Worm (Caenorhabditis elegans) whole organism, late embryonic: Measurements from ENCODE around the gene hpr-9.

Experiments
- C38D4.7 ChIP-seq: fragments of 200-800 bp; sonication (Bioruptor generic); optimal IDR thresholded peaks from 2 replicates; lab custom pipeline; 2018; ENCODE audit warnings: mild to moderate bottlenecking, missing genetic modification characterization, moderate library complexity, missing compliant biosample characterization
- K02D7.2 ChIP-seq: sonication (generic microtip); optimal IDR thresholded peaks from 2 replicates; lab custom pipeline; 2017; ENCODE audit warnings: mild to moderate bottlenecking, missing genetic modification characterization, missing compliant biosample characterization
- K09A11.1 ChIP-seq: sonication (generic microtip); optimal IDR thresholded peaks from 2 replicates; lab custom pipeline; 2017; ENCODE audit warnings: antibody characterized with exemption, mild to moderate bottlenecking, missing genetic modification characterization, missing compliant biosample characterization; ENCODE audit not compliant: insufficient read depth
- ahr-1 ChIP-seq: sonication (generic microtip); optimal IDR thresholded peaks from 2 replicates; lab custom pipeline; 2016; ENCODE audit warnings: missing genetic modification characterization, missing compliant biosample characterization
- ama-1 ChIP-seq: fragments of 150-350 bp; optimal IDR thresholded peaks from 2 replicates; lab custom pipeline; 2014
- ceh-19 ChIP-seq: fragments of 200-800 bp; sonication (Bioruptor generic); optimal IDR thresholded peaks from 2 replicates; lab custom pipeline; 2018; ENCODE audit warnings: mild to moderate bottlenecking, missing genetic modification characterization, missing compliant biosample characterization
- ceh-2 ChIP-seq: sonication (generic microtip); optimal IDR thresholded peaks from 2 replicates; lab custom pipeline; 2016; ENCODE audit warnings: missing genotype, missing genetic modification characterization, missing compliant biosample characterization
- ceh-22 ChIP-seq: sonication (generic microtip); optimal IDR thresholded peaks from 2 replicates; lab custom pipeline; 2017; ENCODE audit warnings: missing biosample characterization, missing genetic modification characterization
- ceh-30 ChIP-seq: fragments of 150-350 bp; optimal IDR thresholded peaks from 2 replicates; lab custom pipeline; 2014; ENCODE audit warnings: missing biosample characterization, missing genetic modification characterization
- ceh-45 ChIP-seq: fragments of 200-800 bp; sonication (Bioruptor generic); IDR thresholded peaks from 2 replicates; pipeline ENCODE4 v1.3.6; 2022; ENCODE audit warnings: missing genetic modification reagents, missing genetic modification characterization, missing compliant biosample characterization
- ceh-48 ChIP-seq: sonication (generic microtip); optimal IDR thresholded peaks from 2 replicates; lab custom pipeline; 2016; ENCODE audit warnings: missing genetic modification characterization, inconsistent platforms, missing compliant biosample characterization
- ceh-9 ChIP-seq: sonication (generic microtip); optimal IDR thresholded peaks from 2 replicates; lab custom pipeline; 2016; ENCODE audit warnings: mild to moderate bottlenecking, missing genetic modification characterization, inconsistent platforms, missing compliant biosample characterization
- dmd-4 ChIP-seq: sonication (generic microtip); optimal IDR thresholded peaks from 2 replicates; lab custom pipeline; 2016; ENCODE audit warnings: borderline replicate concordance, missing genetic modification characterization, missing compliant biosample characterization
- elt-4 ChIP-seq: sonication (generic microtip); optimal IDR thresholded peaks from 2 replicates; lab custom pipeline; 2016; ENCODE audit warnings: missing genetic modification characterization, missing compliant biosample characterization
- ets-4 ChIP-seq: sonication (generic microtip); optimal IDR thresholded peaks from 2 replicates; lab custom pipeline; 2016; ENCODE audit warnings: missing genetic modification characterization, missing compliant biosample characterization
- eyg-1 ChIP-seq: sonication (generic microtip); optimal IDR thresholded peaks from 2 replicates; lab custom pipeline; 2016; ENCODE audit warnings: missing genotype, missing genetic modification characterization, missing compliant biosample characterization
- fkh-6 ChIP-seq: sonication (generic microtip); optimal IDR thresholded peaks from 2 replicates; lab custom pipeline; 2016; ENCODE audit warnings: missing genetic modification characterization, missing compliant biosample characterization
- gmeb-2 ChIP-seq: sonication (generic microtip); optimal IDR thresholded peaks from 2 replicates; lab custom pipeline; 2016; ENCODE audit warnings: missing genetic modification characterization, inconsistent platforms, missing compliant biosample characterization
- hlh-30 ChIP-seq: sonication (generic microtip); optimal IDR thresholded peaks from 2 replicates; lab custom pipeline; 2017; ENCODE audit warnings: antibody characterized with exemption, missing genetic modification characterization, missing compliant biosample characterization; ENCODE audit not compliant: insufficient read depth
- hlh-8 ChIP-seq: sonication (generic microtip); optimal IDR thresholded peaks from 2 replicates; lab custom pipeline; 2016; ENCODE audit warnings: missing genotype, missing genetic modification characterization, missing compliant biosample characterization
- pax-1 ChIP-seq: fragments of 150-350 bp; optimal IDR thresholded peaks from 2 replicates; lab custom pipeline; 2014; ENCODE audit warnings: missing biosample characterization, missing genetic modification characterization
- pha-4 ChIP-seq: fragments of 150-350 bp; optimal IDR thresholded peaks from 2 replicates; lab custom pipeline; 2018; ENCODE audit warnings: missing biosample characterization, missing genetic modification reagents, missing genetic modification characterization
- pqm-1 ChIP-seq: sonication (generic microtip); optimal IDR thresholded peaks from 2 replicates; lab custom pipeline; 2016; ENCODE audit warnings: missing genetic modification characterization, missing compliant biosample characterization
- pros-1 ChIP-seq: fragments of 150-350 bp; optimal IDR thresholded peaks from 2 replicates; lab custom pipeline; 2014; ENCODE audit warnings: missing biosample characterization, missing genetic modification reagents, missing genetic modification characterization
- tbx-2 ChIP-seq: sonication (generic microtip); optimal IDR thresholded peaks from 2 replicates; lab custom pipeline; 2016; ENCODE audit warnings: missing genetic modification characterization, missing compliant biosample characterization
- unc-3 ChIP-seq, 2 experiments: fragments of 200-800 bp in 1 of 2; sonication (Bioruptor generic) in 1 of 2; sonication (generic microtip) in 1 of 2; conservative IDR thresholded peaks in 1 of 2; optimal IDR thresholded peaks in 1 of 2; 2 replicates each; pipeline versions ENCODE4 v1.3.6 to Lab custom; 2016 to 2022; ENCODE audit warnings: missing compliant biosample characterization in 2 of 2, missing genetic modification characterization in 2 of 2, missing genetic modification reagents in 1 of 2
- unc-42 ChIP-seq: sonication (generic microtip); optimal IDR thresholded peaks from 2 replicates; lab custom pipeline; 2016; ENCODE audit warnings: missing genotype, missing genetic modification characterization, missing compliant biosample characterization
- unc-55 ChIP-seq: sonication (generic microtip); optimal IDR thresholded peaks from 2 replicates; lab custom pipeline; 2017; ENCODE audit warnings: missing biosample characterization, missing genetic modification reagents, missing genetic modification characterization

The hpr-9 gene

DNA sequence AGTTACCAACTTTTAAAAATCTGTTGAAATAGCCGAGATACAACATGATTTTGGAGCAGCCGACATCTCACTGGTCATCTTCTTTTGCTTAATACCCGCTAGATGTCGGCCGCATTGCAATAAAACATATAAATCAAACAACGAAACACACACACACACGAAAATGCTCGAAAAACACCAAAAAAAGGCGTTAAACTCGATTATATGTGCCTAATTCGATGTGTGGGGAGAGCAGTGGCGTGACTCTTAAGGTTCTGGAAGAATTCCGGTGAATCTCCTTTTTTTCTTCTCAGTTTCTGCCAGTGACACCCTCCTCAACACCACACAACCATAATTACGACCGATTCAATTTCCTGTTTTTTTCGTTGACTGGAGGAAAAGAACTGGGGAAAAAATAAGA is 41.1 kb upstream of the hpr-9 start:
- TF ChIP-seq unc-42 (tag; lab: Kevin White, UChicago) (peak; percentile 13), hlh-30 (tag; lab: Kevin White, UChicago) (no peak)
- TF ChIP-seq, all 69 proteins: peak for 1

DNA sequence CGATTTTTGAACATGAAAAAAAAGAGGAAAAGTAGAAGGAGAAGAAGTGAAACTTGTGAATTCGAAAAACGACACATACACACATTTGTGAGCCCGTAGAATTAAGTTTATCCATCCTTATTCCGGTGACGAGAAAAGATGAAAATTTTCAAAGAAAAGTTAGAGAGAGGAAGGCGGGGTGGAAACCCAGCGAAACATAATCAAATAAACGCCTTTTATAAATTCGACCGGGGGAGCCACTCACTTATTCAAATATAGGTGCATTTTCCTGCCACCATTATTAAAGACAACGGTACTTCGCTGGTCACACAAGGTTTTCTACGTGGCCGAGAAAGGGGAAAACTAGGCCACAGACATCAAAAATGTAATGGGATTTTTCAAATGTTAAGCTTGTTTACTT is 37.9 kb upstream of the hpr-9 start:
- TF ChIP-seq ceh-45 (no peak), ceh-19 (GFP tag; lab: Kevin White, UChicago) (no peak), pax-1 (no peak), pha-4 (tag; lab: Kevin White, UChicago) (no peak), pqm-1 (tag; lab: Kevin White, UChicago) (no peak), ahr-1 (tag; lab: Kevin White, UChicago) (no peak), unc-42 (tag; lab: Kevin White, UChicago) (peak; percentile 91), unc-3 (GFP tag; conservative IDR thresholded peaks at IDR 0.05; lab: Robert Waterston, UW) (no peak), unc-3 (tag; optimal IDR thresholded peaks at IDR 0.05; lab: Kevin White, UChicago) (no peak)

- TF ChIP-seq K02D7.2 (tag; lab: Kevin White, UChicago) = no peak
- TF ChIP-seq ama-1 = no peak
- no peak for TF ChIP-seq ahr-1 (tag; lab: Kevin White, UChicago)
- TF ChIP-seq, all 69 proteins: peak for 0
Measured at ce11 chrIII:10586243-10586642, 35.1 kb upstream of the hpr-9 start, which contains the start of gene Y45F3A.5. Y45F3A.5 (minus strand) TSS chrIII:10586343.

ce11 chrIII:10592074-10592473 is 29.3 kb upstream of the hpr-9 start:
- TF ChIP-seq ceh-45 = no peak
- TF ChIP-seq ceh-2 (tag; lab: Kevin White, UChicago) = no peak
- TF ChIP-seq elt-4 (tag; lab: Kevin White, UChicago) = no peak
- no peak for TF ChIP-seq dmd-4 (tag; lab: Kevin White, UChicago)

DNA sequence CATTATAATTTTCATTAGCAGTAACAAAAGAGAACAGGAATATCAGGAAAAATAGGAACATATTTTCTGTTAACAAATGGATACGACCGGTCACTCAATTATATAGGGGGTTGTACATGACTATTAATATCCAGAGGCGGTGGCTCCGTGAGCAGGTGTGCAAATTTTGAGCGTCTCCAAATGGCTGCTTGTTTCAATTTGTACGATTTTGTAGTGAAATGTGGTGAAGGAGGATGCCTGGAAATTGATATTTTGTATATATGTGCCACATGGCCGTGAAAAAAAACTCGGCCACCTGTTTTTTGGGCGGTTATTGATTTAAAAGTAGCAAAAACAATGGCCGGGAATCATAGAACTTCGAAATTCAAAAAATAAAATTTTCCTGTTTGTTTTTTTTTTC is 28.6 kb upstream of the hpr-9 start, which contains the start of gene Y45F3A.8:
Y45F3A.8 (minus strand) TSS at position 101 of the 400 bp plus-strand sequence.
- TF ChIP-seq C38D4.7 (GFP tag; lab: Kevin White, UChicago) (no peak), pros-1 (tag; lab: Kevin White, UChicago) (no peak), ceh-22 (tag; lab: Kevin White, UChicago) (no peak), unc-55 (GFP tag; lab: Kevin White, UChicago) (no peak)
- TF ChIP-seq, all 69 proteins: peak for 0

DNA sequence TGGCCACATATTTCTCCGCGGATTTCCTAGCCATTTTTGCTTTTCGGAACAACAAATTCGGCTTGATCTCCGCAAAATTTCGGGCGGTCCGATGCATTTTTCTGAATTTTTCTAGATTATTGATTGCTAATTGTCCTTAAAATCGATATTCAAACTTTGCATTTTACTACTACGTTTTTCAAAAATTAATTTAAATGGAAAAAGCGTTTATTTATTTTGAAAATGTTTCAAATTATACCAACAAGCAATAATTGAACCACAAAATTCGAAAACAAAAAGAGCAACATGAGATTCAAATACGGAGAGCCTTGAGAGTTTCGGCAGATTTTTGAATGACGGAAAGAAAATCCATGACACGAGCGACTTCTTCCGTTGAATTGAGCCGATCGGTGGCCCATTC is 26.3 kb upstream of the hpr-9 start, which contains the start of gene Y45F3A.9:
Y45F3A.9 (minus strand) TSS at position 101 of the 400 bp plus-strand sequence.
- no peak for TF ChIP-seq gmeb-2 (tag; lab: Kevin White, UChicago)
- no peak for TF ChIP-seq K09A11.1 (tag; lab: Kevin White, UChicago)
- no peak for TF ChIP-seq ets-4 (tag; lab: Kevin White, UChicago)
- no peak for TF ChIP-seq ceh-30 (tag; lab: Kevin White, UChicago)
- TF ChIP-seq tbx-2 (tag; lab: Kevin White, UChicago) = no peak
- no peak for TF ChIP-seq eyg-1 (tag; lab: Kevin White, UChicago)
- TF ChIP-seq dmd-4 (tag; lab: Kevin White, UChicago) = no peak
- no peak for TF ChIP-seq ceh-9
- no peak for TF ChIP-seq hlh-8 (tag; lab: Kevin White, UChicago)

ce11 chrIII:10596387-10596786 is 25.0 kb upstream of the hpr-9 start, which contains the start of gene Y39A1A.3:
Y39A1A.3 (minus strand) TSS chrIII:10596487.
- no peak for TF ChIP-seq gmeb-2 (tag; lab: Kevin White, UChicago)
- no peak for TF ChIP-seq ceh-48
- TF ChIP-seq fkh-6 = no peak
- TF ChIP-seq hlh-30 (tag; lab: Kevin White, UChicago) = no peak
- no peak for TF ChIP-seq elt-4 (tag; lab: Kevin White, UChicago)
